Worm (Caenorhabditis elegans) whole organism, L2 larva: ENCODE data around the gene hil-6.

ENCODE experiments used
- C34F6.9 ChIP-seq: fragments of 150-350 bp; optimal IDR thresholded peaks from 2 replicates; lab custom pipeline; 2014; ENCODE audit warnings: missing biosample characterization, missing genetic modification characterization
- F13H6.1 ChIP-seq: sonication (generic microtip); optimal IDR thresholded peaks from 2 replicates; lab custom pipeline; 2016; ENCODE audit warnings: missing genetic modification characterization, missing compliant biosample characterization
- ZK546.5 ChIP-seq: sonication (generic microtip); optimal IDR thresholded peaks from 2 replicates; lab custom pipeline; 2017; ENCODE audit warnings: missing biosample characterization, missing genetic modification characterization
- alr-1 ChIP-seq: fragments of 150-350 bp; optimal IDR thresholded peaks from 2 replicates; lab custom pipeline; 2014; ENCODE audit warnings: missing biosample characterization, missing genetic modification characterization
- ama-1 ChIP-seq: fragments of 150-350 bp; optimal IDR thresholded peaks from 2 replicates; lab custom pipeline; 2018; ENCODE audit warnings: inconsistent platforms
- blmp-1 ChIP-seq: sonication (generic microtip); optimal IDR thresholded peaks from 2 replicates; lab custom pipeline; 2017; ENCODE audit warnings: missing genetic modification characterization, mild to moderate bottlenecking, missing compliant biosample characterization, antibody characterized with exemption, moderate library complexity; ENCODE audit not compliant: insufficient read depth
- ceh-16 ChIP-seq: fragments of 150-350 bp; optimal IDR thresholded peaks from 2 replicates; lab custom pipeline; 2014; ENCODE audit warnings: missing biosample characterization, missing genetic modification characterization
- crh-2 ChIP-seq: sonication (generic microtip); optimal IDR thresholded peaks from 2 replicates; lab custom pipeline; 2017; ENCODE audit warnings: missing biosample characterization, missing genetic modification characterization
- dmd-4 ChIP-seq: sonication (generic microtip); optimal IDR thresholded peaks from 2 replicates; lab custom pipeline; 2017; ENCODE audit warnings: missing biosample characterization, missing genetic modification characterization
- egl-27 ChIP-seq: sonication (generic microtip); optimal IDR thresholded peaks from 3 replicates; lab custom pipeline; 2017; ENCODE audit warnings: missing biosample characterization, missing genetic modification reagents, missing genetic modification characterization
- elt-3 ChIP-seq: sonication (generic microtip); optimal IDR thresholded peaks from 2 replicates; lab custom pipeline; 2017; ENCODE audit warnings: missing biosample characterization, missing genetic modification characterization
- fos-1 ChIP-seq: fragments of 150-350 bp; optimal IDR thresholded peaks from 2 replicates; lab custom pipeline; 2014; ENCODE audit warnings: missing biosample characterization, missing genetic modification characterization
- lin-11 ChIP-seq: fragments of 150-350 bp; sonication (generic microtip); optimal IDR thresholded peaks from 2 replicates; lab custom pipeline; 2014; ENCODE audit warnings: missing biosample characterization, missing genetic modification characterization, inconsistent platforms, mixed read lengths
- mbf-1 ChIP-seq: sonication (generic microtip); optimal IDR thresholded peaks from 2 replicates; lab custom pipeline; 2017; ENCODE audit warnings: missing biosample characterization, missing genetic modification characterization
- nhr-10 ChIP-seq: sonication (generic microtip); optimal IDR thresholded peaks from 2 replicates; lab custom pipeline; 2017; ENCODE audit warnings: missing biosample characterization, missing genetic modification characterization
- nhr-11 ChIP-seq: fragments of 150-350 bp; optimal IDR thresholded peaks from 2 replicates; lab custom pipeline; 2014; ENCODE audit warnings: missing biosample characterization, missing genetic modification characterization
- nhr-12 ChIP-seq: fragments of 150-350 bp; optimal IDR thresholded peaks from 2 replicates; lab custom pipeline; 2014; ENCODE audit warnings: missing biosample characterization, missing genetic modification characterization
- nhr-129 ChIP-seq: fragments of 150-350 bp; optimal IDR thresholded peaks from 2 replicates; lab custom pipeline; 2014; ENCODE audit warnings: missing biosample characterization, missing genetic modification characterization
- nhr-23 ChIP-seq: fragments of 150-350 bp; optimal IDR thresholded peaks from 2 replicates; lab custom pipeline; 2014; ENCODE audit warnings: missing biosample characterization, missing genetic modification reagents, missing genetic modification characterization
- nhr-237 ChIP-seq: fragments of 150-350 bp; optimal IDR thresholded peaks from 2 replicates; lab custom pipeline; 2014; ENCODE audit warnings: missing biosample characterization, missing genetic modification characterization
- nhr-25 ChIP-seq: fragments of 150-350 bp; sonication (generic microtip); optimal IDR thresholded peaks from 3 replicates; lab custom pipeline; 2014; ENCODE audit warnings: missing biosample characterization, missing genetic modification characterization
- nhr-6 ChIP-seq: fragments of 150-350 bp; optimal IDR thresholded peaks from 2 replicates; lab custom pipeline; 2014; ENCODE audit warnings: missing biosample characterization, missing genetic modification characterization
- skn-1 ChIP-seq: sonication (generic microtip); optimal IDR thresholded peaks from 2 replicates; lab custom pipeline; 2017; ENCODE audit warnings: missing biosample characterization, missing genetic modification characterization
- sma-9 ChIP-seq, 2 experiments: fragments of 150-350 bp in 1 of 2; sonication (generic microtip) in 1 of 2; optimal IDR thresholded peaks; 2 replicates each; lab custom pipeline; 2014 to 2016; ENCODE audit warnings: missing genetic modification characterization in 2 of 2, mild to moderate bottlenecking in 1 of 2, missing biosample characterization in 1 of 2, missing compliant biosample characterization in 1 of 2, missing genetic modification reagents in 1 of 2, moderate library complexity in 1 of 2
- snpc-4 ChIP-seq: fragments of 150-350 bp; optimal IDR thresholded peaks from 2 replicates; lab custom pipeline; 2014; ENCODE audit warnings: missing biosample characterization, missing genetic modification characterization
- unc-39 ChIP-seq: fragments of 150-350 bp; optimal IDR thresholded peaks from 2 replicates; lab custom pipeline; 2014; ENCODE audit warnings: missing biosample characterization, missing genetic modification characterization
- unc-55 ChIP-seq: fragments of 150-350 bp; sonication (generic microtip); optimal IDR thresholded peaks from 3 replicates; lab custom pipeline; 2014; ENCODE audit warnings: missing biosample characterization, missing genetic modification reagents, missing genetic modification characterization
- unc-62 ChIP-seq: fragments of 150-350 bp; optimal IDR thresholded peaks from 2 replicates; lab custom pipeline; 2014; ENCODE audit warnings: missing biosample characterization, missing genetic modification reagents, missing genetic modification characterization
- ztf-1 ChIP-seq: fragments of 200-800 bp; sonication (Bioruptor generic); conservative IDR thresholded peaks from 2 replicates; pipeline ENCODE4 v1.3.6; 2022; ENCODE audit warnings: missing genetic modification characterization, missing compliant biosample characterization
- ztf-11 ChIP-seq: sonication (generic microtip); optimal IDR thresholded peaks from 2 replicates; lab custom pipeline; 2017; ENCODE audit warnings: missing biosample characterization, missing genetic modification characterization

Gene hil-6

DNA sequence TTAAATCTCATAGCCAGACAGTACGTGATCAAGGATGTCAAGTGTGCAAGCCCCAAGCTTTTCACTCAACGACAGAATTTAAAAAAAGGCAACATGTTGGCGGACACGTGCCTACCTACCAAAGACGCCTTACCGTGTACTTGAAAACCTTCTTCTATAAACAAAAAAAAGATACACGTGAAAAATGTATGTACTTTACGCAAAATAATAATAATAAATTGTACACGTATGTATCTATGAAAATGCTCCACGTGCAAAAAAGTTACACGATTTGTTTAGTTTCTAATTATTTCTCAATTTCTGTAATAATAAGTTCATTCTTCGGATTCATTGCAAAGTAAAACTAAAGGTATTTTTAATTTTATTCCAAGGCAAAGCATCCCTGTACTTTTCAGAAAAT is 26.7 kb downstream of the hil-6 start, which contains the start of gene cysl-4:
Gene cysl-4 (plus strand): TSS at position 301 of the 400 bp plus-strand sequence.
- TF ChIP-seq nhr-23 (tag; lab: Kevin White, UChicago) (no peak), blmp-1 (tag; lab: Kevin White, UChicago) (no peak)

- TF ChIP-seq ZK546.5 (tag; lab: Kevin White, UChicago) (no peak), skn-1 (no peak), ztf-11 (tag; lab: Kevin White, UChicago) (no peak), lin-11 (tag; lab: Kevin White, UChicago) (no peak), F13H6.1 (tag; lab: Kevin White, UChicago) (no peak), unc-62 (no peak), mbf-1 (tag; lab: Kevin White, UChicago) (no peak), C34F6.9 (no peak), nhr-6 (no peak), crh-2 (tag; lab: Kevin White, UChicago) (no peak), snpc-4 (tag; lab: Kevin White, UChicago) (no peak)
These were observed 27.1 kb downstream of the hil-6 start, which contains the start of gene clec-206 for ce11 chrV:2004229-2004628. Gene clec-206 (minus strand): TSS chrV:2004329.

DNA sequence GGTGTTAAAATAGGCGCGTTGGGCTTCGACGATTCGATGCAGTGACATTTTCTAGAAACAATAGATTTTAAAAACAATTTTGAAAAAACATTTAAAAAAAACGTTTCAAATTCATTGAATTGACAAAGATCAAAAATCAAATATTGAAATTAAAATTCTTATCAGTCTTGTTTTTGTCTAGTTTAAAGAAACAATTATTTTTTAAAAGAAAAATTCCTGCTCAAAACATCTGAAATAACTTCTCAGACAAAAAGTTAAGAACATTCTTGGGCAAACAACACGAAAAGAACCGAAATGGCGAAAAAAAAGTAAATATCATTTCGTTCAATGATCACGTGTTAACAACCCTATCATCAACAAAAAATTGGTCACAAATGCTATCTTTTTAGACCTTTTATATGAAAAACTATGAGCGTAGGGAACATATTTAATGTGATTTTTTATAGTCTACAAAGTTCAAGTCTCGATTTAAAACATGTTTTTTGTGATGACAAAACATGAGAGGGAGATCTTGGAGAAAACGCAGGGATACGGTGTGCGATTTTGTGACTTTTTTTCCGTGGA is 31.7 kb downstream of the hil-6 start, which contains the start of gene alh-5:
Gene alh-5 (minus strand): TSS at position 51 of the 564 bp plus-strand sequence.
- TF ChIP-seq unc-62, result no peak
- TF ChIP-seq crh-2 (tag; lab: Kevin White, UChicago), result peak; percentile 2
- TF ChIP-seq sma-9 (GFP tag; optimal IDR thresholded peaks at IDR 0.05; lab: Kevin White, UChicago), result peak; percentile 34
- TF ChIP-seq sma-9 (tag; optimal IDR thresholded peaks at IDR 0.05; lab: Kevin White, UChicago), result no peak

DNA sequence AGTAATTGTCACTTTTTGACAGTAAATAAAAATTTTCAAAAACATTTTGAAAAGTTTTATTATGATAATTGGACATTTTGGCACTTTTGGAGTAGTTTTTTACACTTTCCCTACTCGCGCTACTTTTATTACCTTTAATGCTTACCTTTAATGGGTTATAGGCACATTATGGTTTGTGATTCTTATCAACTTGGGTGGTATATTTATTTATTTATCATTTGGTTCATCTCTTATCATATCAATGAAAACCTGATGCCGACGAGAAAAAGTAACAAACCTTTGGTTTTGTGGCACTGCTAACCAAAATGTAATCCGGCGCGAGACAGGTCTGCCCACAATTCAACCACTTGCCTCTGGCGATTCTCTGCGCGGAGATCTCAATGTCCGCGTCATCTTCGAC is 33.0 kb downstream of the hil-6 start:
- peak; percentile 6 for TF ChIP-seq sma-9 (GFP tag; optimal IDR thresholded peaks at IDR 0.05; lab: Kevin White, UChicago)
- no peak for TF ChIP-seq sma-9 (tag; optimal IDR thresholded peaks at IDR 0.05; lab: Kevin White, UChicago)
- no peak for TF ChIP-seq alr-1

DNA sequence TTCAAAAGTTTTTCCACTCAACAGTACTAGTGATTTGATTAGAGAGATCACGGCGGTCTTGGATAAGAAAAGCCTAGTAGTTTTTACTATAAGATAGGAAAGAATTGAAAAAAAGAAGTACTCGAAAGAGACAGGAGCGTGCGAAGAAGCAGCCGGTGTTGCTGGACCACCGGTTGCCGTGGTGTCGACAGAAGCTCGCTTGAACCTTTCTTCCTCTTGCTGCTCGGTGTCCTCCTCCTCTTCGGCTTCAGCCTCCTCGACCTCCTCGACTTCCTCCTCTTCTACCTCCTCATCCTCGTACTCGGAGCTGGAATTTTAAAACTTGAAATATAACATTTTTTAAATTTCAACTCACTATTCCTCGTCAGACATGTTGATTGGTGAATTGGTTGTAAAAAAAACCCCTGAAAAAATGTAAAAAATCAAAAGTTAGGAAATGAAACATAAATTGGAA is 38.8 kb downstream of the hil-6 start, which contains the start of gene tnt-4:
Gene tnt-4 (minus strand): TSS at position 404 of the 454 bp plus-strand sequence.
- TF ChIP-seq nhr-129 (tag; lab: Kevin White, UChicago) (no peak), nhr-237 (tag; lab: Kevin White, UChicago) (no peak), nhr-10 (no peak), nhr-6 (no peak), nhr-11 (tag; lab: Kevin White, UChicago) (no peak), dmd-4 (tag; lab: Kevin White, UChicago) (no peak)
- TF ChIP-seq, all 48 proteins: peak for 0

ce11 chrV:1991381-1991780 is 40.0 kb downstream of the hil-6 start:
- TF ChIP-seq unc-39 (tag; lab: Kevin White, UChicago) (no peak), dmd-4 (tag; lab: Kevin White, UChicago) (no peak), egl-27 (tag; lab: Kevin White, UChicago) (no peak), nhr-25 (tag; lab: Kevin White, UChicago) (no peak), elt-3 (no peak), nhr-12 (tag; lab: Kevin White, UChicago) (no peak)
- TF ChIP-seq, all 48 proteins: peak for 0

DNA sequence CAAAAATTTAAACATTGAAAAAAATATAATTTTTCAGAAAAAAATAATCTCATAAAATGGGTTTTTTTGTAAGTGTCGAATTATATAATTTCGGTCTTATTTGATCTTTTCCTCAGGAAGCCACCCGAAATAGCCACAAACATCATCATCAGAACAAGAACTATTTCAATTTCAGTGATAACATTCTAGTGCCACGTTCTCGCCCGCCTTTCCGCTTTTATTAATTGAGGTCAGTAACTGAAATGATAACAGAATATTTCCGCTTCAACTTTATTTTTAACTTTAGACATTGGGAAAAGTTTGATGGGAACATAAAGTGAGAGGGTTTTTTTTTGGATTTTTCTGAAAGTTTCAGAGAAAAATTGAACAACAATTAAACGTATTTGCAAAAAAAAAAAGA is 42.1 kb downstream of the hil-6 start:
- TF ChIP-seq crh-2 (tag; lab: Kevin White, UChicago), result peak; percentile 49
- TF ChIP-seq ceh-16, result no peak
- TF ChIP-seq F13H6.1 (tag; lab: Kevin White, UChicago), result no peak
- peak; percentile 58 for TF ChIP-seq fos-1 (tag; lab: Kevin White, UChicago)
- peak; percentile 6 for TF ChIP-seq skn-1

DNA sequence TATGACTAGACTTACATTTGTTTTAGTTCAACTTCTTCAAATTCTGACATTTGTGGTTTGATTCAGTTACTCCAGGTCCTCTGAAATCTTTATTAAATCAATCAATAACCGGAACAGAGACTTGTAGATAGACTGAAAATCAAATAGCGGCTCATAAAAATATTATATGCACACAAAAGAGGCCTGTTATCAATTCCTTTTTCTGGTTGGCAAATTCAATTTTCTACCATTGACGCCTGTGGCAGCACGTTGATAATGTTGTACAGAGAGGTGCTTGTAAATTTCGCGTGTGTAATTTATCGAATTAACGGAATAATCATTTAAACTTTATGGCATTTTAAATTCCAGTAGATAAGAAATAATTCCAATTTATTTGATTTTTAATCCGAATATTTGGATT is 44.4 kb downstream of the hil-6 start, which contains the start of gene T08B1.1:
Gene T08B1.1 (minus strand): TSS at position 92 of the 400 bp plus-strand sequence.
- TF ChIP-seq fos-1 (tag; lab: Kevin White, UChicago), result peak; percentile 55
- TF ChIP-seq snpc-4 (tag; lab: Kevin White, UChicago), result no peak
- no peak for TF ChIP-seq alr-1
- no peak for TF ChIP-seq nhr-11 (tag; lab: Kevin White, UChicago)
- no peak for TF ChIP-seq unc-55 (GFP tag; lab: Kevin White, UChicago)
- TF ChIP-seq ztf-1, result no peak
- no peak for TF ChIP-seq sma-9 (GFP tag; optimal IDR thresholded peaks at IDR 0.05; lab: Kevin White, UChicago)
- TF ChIP-seq sma-9 (tag; optimal IDR thresholded peaks at IDR 0.05; lab: Kevin White, UChicago), result no peak
- TF ChIP-seq crh-2 (tag; lab: Kevin White, UChicago), result peak; percentile 27
- no peak for TF ChIP-seq ama-1
